Worm (Caenorhabditis elegans) whole organism, L4 larva: ENCODE results near the gene atg-18.

ENCODE experiments used
- D1046.2 ChIP-seq: fragments of 200-800 bp; sonication (Bioruptor generic); IDR thresholded peaks from 2 replicates; pipeline ENCODE4 v1.3.6; 2022; ENCODE audit warnings: missing genetic modification characterization, missing compliant biosample characterization
- F44E2.7 ChIP-seq: fragments of 200-800 bp; sonication (Bioruptor generic); IDR thresholded peaks from 2 replicates; pipeline ENCODE4 v2.1.2; 2022; ENCODE audit warnings: missing genetic modification characterization, missing compliant biosample characterization
- Y105C5A.15 ChIP-seq: fragments of 200-800 bp; sonication (Bioruptor generic); IDR thresholded peaks from 2 replicates; pipeline ENCODE4 v1.3.6; 2022; ENCODE audit warnings: missing genetic modification characterization, missing compliant biosample characterization
- Y5F2A.4 ChIP-seq: fragments of 200-800 bp; sonication (Bioruptor generic); optimal IDR thresholded peaks from 2 replicates; lab custom pipeline; 2018; ENCODE audit warnings: mild to moderate bottlenecking, missing genetic modification characterization, missing compliant biosample characterization
- Y75B8A.6 ChIP-seq: fragments of 200-800 bp; sonication (Bioruptor generic); IDR thresholded peaks from 2 replicates; pipeline ENCODE4 v1.3.6; 2022; ENCODE audit warnings: missing genetic modification reagents, missing genetic modification characterization, missing compliant biosample characterization
- aha-1 ChIP-seq: fragments of 150-350 bp; peaks from one replicate; lab custom pipeline; 2014; ENCODE audit warnings: missing biosample characterization, missing genetic modification characterization
- ceh-20 ChIP-seq: fragments of 200-800 bp; sonication (Bioruptor generic); IDR thresholded peaks from 2 replicates; pipeline ENCODE4 v1.3.6; 2022; ENCODE audit warnings: missing genetic modification reagents, missing genetic modification characterization, missing compliant biosample characterization
- ceh-28 ChIP-seq: fragments of 150-350 bp; optimal IDR thresholded peaks from 2 replicates; lab custom pipeline; 2014; ENCODE audit warnings: missing biosample characterization, missing genetic modification reagents, missing genetic modification characterization
- ceh-44 ChIP-seq: fragments of 200-800 bp; sonication (Bioruptor generic); IDR thresholded peaks from 2 replicates; pipeline ENCODE4 v1.3.6; 2022; ENCODE audit warnings: missing genetic modification reagents, missing genetic modification characterization, missing compliant biosample characterization
- ceh-62 ChIP-seq: sonication (generic microtip); optimal IDR thresholded peaks from 2 replicates; lab custom pipeline; 2017; ENCODE audit warnings: missing biosample characterization, missing genetic modification characterization
- cey-2 ChIP-seq: sonication (generic microtip); optimal IDR thresholded peaks from 3 replicates; lab custom pipeline; 2017; ENCODE audit warnings: missing genetic modification characterization, mild to moderate bottlenecking, missing compliant biosample characterization, antibody characterized with exemption, borderline replicate concordance; ENCODE audit not compliant: insufficient read depth
- daf-19 ChIP-seq: fragments of 200-800 bp; sonication (Bioruptor generic); conservative IDR thresholded peaks from 2 replicates; pipeline ENCODE4 v1.3.6; 2022; ENCODE audit warnings: missing genetic modification characterization, missing compliant biosample characterization
- daf-8 ChIP-seq: fragments of 200-800 bp; sonication (Bioruptor generic); IDR thresholded peaks from 2 replicates; pipeline ENCODE4 v1.3.6; 2022; ENCODE audit warnings: missing genetic modification characterization, missing compliant biosample characterization
- dmd-6 ChIP-seq: fragments of 200-800 bp; sonication (Bioruptor generic); IDR thresholded peaks from 2 replicates; pipeline ENCODE4 v1.3.6; 2022; ENCODE audit warnings: missing genetic modification reagents, missing genetic modification characterization, missing compliant biosample characterization
- dpl-1 ChIP-seq: fragments of 150-350 bp; optimal IDR thresholded peaks from 2 replicates; lab custom pipeline; 2014; ENCODE audit warnings: missing biosample characterization, missing genetic modification reagents, missing genetic modification characterization
- duxl-1 ChIP-seq: sonication (generic microtip); optimal IDR thresholded peaks from 2 replicates; lab custom pipeline; 2016; ENCODE audit warnings: mild to moderate bottlenecking, missing genetic modification characterization, moderate library complexity, missing compliant biosample characterization; ENCODE audit not compliant: poor library complexity
- egl-43 ChIP-seq: fragments of 200-800 bp; sonication (Bioruptor generic); IDR thresholded peaks from 2 replicates; pipeline ENCODE4 v1.3.6; 2022; ENCODE audit warnings: missing genetic modification reagents, missing genetic modification characterization, missing compliant biosample characterization
- fkh-10 ChIP-seq: fragments of 150-350 bp; optimal IDR thresholded peaks from 2 replicates; lab custom pipeline; 2014; ENCODE audit warnings: missing biosample characterization, missing genetic modification reagents, missing genetic modification characterization
- hif-1 ChIP-seq, 2 experiments: sonication (generic microtip); optimal IDR thresholded peaks; 2 replicates each; lab custom pipeline; 2016 to 2017; ENCODE audit warnings: missing compliant biosample characterization in 2 of 2, missing genetic modification characterization in 2 of 2, missing genetic modification reagents in 2 of 2, missing genotype in 2 of 2, mild to moderate bottlenecking in 1 of 2
- lim-7 ChIP-seq: fragments of 200-800 bp; sonication (Bioruptor generic); IDR thresholded peaks from 2 replicates; pipeline ENCODE4 v1.3.6; 2022; ENCODE audit warnings: missing genetic modification characterization, missing compliant biosample characterization
- lin-1 ChIP-seq: fragments of 200-800 bp; sonication (Bioruptor generic); IDR thresholded peaks from 2 replicates; pipeline ENCODE4 v1.3.6; 2022; ENCODE audit warnings: missing genetic modification reagents, missing genetic modification characterization, missing compliant biosample characterization
- lin-15B ChIP-seq: fragments of 150-350 bp; sonication (generic microtip); optimal IDR thresholded peaks from 3 replicates; lab custom pipeline; 2014; ENCODE audit warnings: missing biosample characterization, missing genetic modification characterization
- lin-38 ChIP-seq: fragments of 200-800 bp; sonication (Bioruptor generic); IDR thresholded peaks from 2 replicates; pipeline ENCODE4 v1.3.6; 2022; ENCODE audit warnings: missing genetic modification reagents, missing genetic modification characterization, missing compliant biosample characterization
- lsy-2 ChIP-seq, 2 experiments: fragments of 150-350 bp in 1 of 2; sonication (generic microtip) in 1 of 2; optimal IDR thresholded peaks; 2 replicates each; lab custom pipeline; 2014 to 2017; ENCODE audit warnings: missing biosample characterization in 2 of 2, missing genetic modification characterization in 2 of 2
- mdl-1 ChIP-seq, 2 experiments: fragments of 150-350 bp in 1 of 2; sonication (generic microtip) in 1 of 2; optimal IDR thresholded peaks; 2 replicates each; lab custom pipeline; 2014 to 2017; ENCODE audit warnings: missing biosample characterization in 2 of 2, missing genetic modification characterization in 2 of 2
- mdt-29 ChIP-seq: fragments of 200-800 bp; sonication (Bioruptor generic); IDR thresholded peaks from 2 replicates; pipeline ENCODE4 v1.3.6; 2022; ENCODE audit warnings: missing genetic modification reagents, missing genetic modification characterization, missing compliant biosample characterization
- mep-1 ChIP-seq: fragments of 150-350 bp; sonication (generic microtip); optimal IDR thresholded peaks from 3 replicates; lab custom pipeline; 2014; ENCODE audit warnings: missing biosample characterization, missing genetic modification characterization
- mxl-3 ChIP-seq: fragments of 200-800 bp; sonication (Bioruptor generic); optimal IDR thresholded peaks from 2 replicates; lab custom pipeline; 2018; ENCODE audit warnings: mild to moderate bottlenecking, missing genetic modification characterization, missing compliant biosample characterization
- nhr-10 ChIP-seq: fragments of 150-350 bp; optimal IDR thresholded peaks from 2 replicates; lab custom pipeline; 2014; ENCODE audit warnings: missing biosample characterization, missing genetic modification characterization
- nhr-11 ChIP-seq: fragments of 150-350 bp; optimal IDR thresholded peaks from 2 replicates; lab custom pipeline; 2014; ENCODE audit warnings: missing biosample characterization, missing genetic modification characterization
- nhr-42 ChIP-seq: fragments of 200-800 bp; sonication (Bioruptor generic); IDR thresholded peaks from 2 replicates; pipeline ENCODE4 v1.3.6; 2022; ENCODE audit warnings: missing genetic modification characterization, missing compliant biosample characterization
- nhr-6 ChIP-seq: fragments of 150-350 bp; optimal IDR thresholded peaks from 2 replicates; lab custom pipeline; 2014; ENCODE audit warnings: missing biosample characterization, missing genetic modification characterization
- pha-4 ChIP-seq, 2 experiments: fragments of 150-350 bp in 1 of 2; fragments of 200-800 bp in 1 of 2; sonication (Bioruptor generic) in 1 of 2; IDR thresholded peaks in 1 of 2; optimal IDR thresholded peaks in 1 of 2; 2 replicates each; pipeline versions ENCODE4 v1.3.6 to Lab custom; 2014 to 2022; ENCODE audit warnings: missing genetic modification characterization in 2 of 2, missing genetic modification reagents in 2 of 2, missing biosample characterization in 1 of 2, missing compliant biosample characterization in 1 of 2
- pqm-1 ChIP-seq: sonication (generic microtip); optimal IDR thresholded peaks from 2 replicates; lab custom pipeline; 2017; ENCODE audit warnings: missing biosample characterization, missing genetic modification characterization
- sdz-12 ChIP-seq: fragments of 200-800 bp; sonication (Bioruptor generic); optimal IDR thresholded peaks from 2 replicates; lab custom pipeline; 2018; ENCODE audit warnings: mild to moderate bottlenecking, missing genetic modification characterization, missing compliant biosample characterization
- snpc-1.2 ChIP-seq: fragments of 200-800 bp; sonication (Bioruptor generic); IDR thresholded peaks from 2 replicates; pipeline ENCODE4 v1.3.6; 2022; ENCODE audit warnings: missing genetic modification reagents, missing genetic modification characterization, missing compliant biosample characterization
- tra-1 ChIP-seq: fragments of 200-800 bp; sonication (Bioruptor generic); IDR thresholded peaks from 2 replicates; pipeline ENCODE4 v1.3.6; 2022; ENCODE audit warnings: missing genetic modification reagents, missing genetic modification characterization, missing compliant biosample characterization
- unc-130 ChIP-seq: sonication (generic microtip); optimal IDR thresholded peaks from 2 replicates; lab custom pipeline; 2016; ENCODE audit warnings: missing genetic modification reagents, missing genetic modification characterization, missing compliant biosample characterization
- unc-39 ChIP-seq: sonication (generic microtip); optimal IDR thresholded peaks from 2 replicates; lab custom pipeline; 2017; ENCODE audit warnings: missing biosample characterization, missing genetic modification characterization
- unc-62 ChIP-seq, 3 experiments: fragments of 150-350 bp in 1 of 3; sonication (generic microtip); optimal IDR thresholded peaks in 2 of 3; peaks in 1 of 3; 1 replicate in 1 of 3; 2 replicates in 2 of 3; lab custom pipeline; 2014 to 2017; ENCODE audit warnings: missing biosample characterization in 3 of 3, missing genetic modification characterization in 3 of 3, missing genetic modification reagents in 3 of 3, missing genotype in 1 of 3
- vab-7 ChIP-seq: fragments of 200-800 bp; sonication (Bioruptor generic); IDR thresholded peaks from 2 replicates; pipeline ENCODE4 v1.3.6; 2022; ENCODE audit warnings: missing genetic modification reagents, missing genetic modification characterization, missing compliant biosample characterization
- zfp-2 ChIP-seq: sonication (generic microtip); optimal IDR thresholded peaks from 2 replicates; lab custom pipeline; 2016; ENCODE audit warnings: mild to moderate bottlenecking, missing genetic modification characterization, missing compliant biosample characterization
- zfp-3 ChIP-seq: fragments of 200-800 bp; sonication (Bioruptor generic); conservative IDR thresholded peaks from 2 replicates; pipeline ENCODE4 v1.3.6; 2022; ENCODE audit warnings: missing genetic modification reagents, missing genetic modification characterization, missing compliant biosample characterization
- zip-11 ChIP-seq: fragments of 200-800 bp; sonication (Bioruptor generic); IDR thresholded peaks from 2 replicates; pipeline ENCODE4 v1.3.6; 2022; ENCODE audit warnings: missing genetic modification characterization, missing compliant biosample characterization
- ztf-7 ChIP-seq: fragments of 150-350 bp; optimal IDR thresholded peaks from 2 replicates; lab custom pipeline; 2014; ENCODE audit warnings: missing biosample characterization, missing genetic modification characterization

The atg-18 gene

ce11 chrV:8654460-8655419 is 23.6 kb upstream of the atg-18 start (continued):
- no peak for TF ChIP-seq egl-43 (GFP tag; lab: Robert Waterston, UW)
- TF ChIP-seq lin-1 (GFP tag; lab: Robert Waterston, UW) = no peak
- no peak for TF ChIP-seq daf-8 (GFP tag; lab: Robert Waterston, UW)
- peak in 1 of 2 experiments; percentile 92 for TF ChIP-seq unc-62 (GFP tag; optimal IDR thresholded peaks at IDR 0.05 in 1 of 2; lab: Kevin White, UChicago)
- no peak for TF ChIP-seq unc-62 (tag; optimal IDR thresholded peaks at IDR 0.05; lab: Kevin White, UChicago)
- TF ChIP-seq aha-1 = peak; percentile 83
- no peak for TF ChIP-seq zfp-3 (GFP tag; lab: Robert Waterston, UW)
- no peak for TF ChIP-seq Y5F2A.4 (GFP tag; lab: Kevin White, UChicago)
- peak; percentile 46 for TF ChIP-seq cey-2 (tag; lab: Kevin White, UChicago)
- no peak for TF ChIP-seq lin-15B (tag; lab: Kevin White, UChicago)
- TF ChIP-seq D1046.2 (GFP tag; lab: Robert Waterston, UW) = no peak
- TF ChIP-seq ceh-28 = no peak
- TF ChIP-seq tra-1 (GFP tag; lab: Robert Waterston, UW) = no peak
- peak in 1 of 2 experiments; percentile 11 for TF ChIP-seq lsy-2 (tag; optimal IDR thresholded peaks at IDR 0.05; lab: Kevin White, UChicago)
- TF ChIP-seq snpc-1.2 (GFP tag; lab: Robert Waterston, UW) = no peak
- peak; percentile 61 for TF ChIP-seq pqm-1
- no peak for TF ChIP-seq lim-7 (GFP tag; lab: Robert Waterston, UW)
- peak; percentile 55 for TF ChIP-seq mxl-3 (GFP tag; lab: Kevin White, UChicago)
- TF ChIP-seq mep-1 = peak; percentile 39
- TF ChIP-seq fkh-10 (GFP tag; lab: Kevin White, UChicago) = no peak
- TF ChIP-seq daf-19 (GFP tag; lab: Robert Waterston, UW) = no peak
- TF ChIP-seq ceh-44 (GFP tag; lab: Robert Waterston, UW) = no peak
- no peak for TF ChIP-seq nhr-6
- TF ChIP-seq duxl-1 (tag; lab: Kevin White, UChicago) = no peak
- TF ChIP-seq, all 104 proteins: peak for 22

DNA sequence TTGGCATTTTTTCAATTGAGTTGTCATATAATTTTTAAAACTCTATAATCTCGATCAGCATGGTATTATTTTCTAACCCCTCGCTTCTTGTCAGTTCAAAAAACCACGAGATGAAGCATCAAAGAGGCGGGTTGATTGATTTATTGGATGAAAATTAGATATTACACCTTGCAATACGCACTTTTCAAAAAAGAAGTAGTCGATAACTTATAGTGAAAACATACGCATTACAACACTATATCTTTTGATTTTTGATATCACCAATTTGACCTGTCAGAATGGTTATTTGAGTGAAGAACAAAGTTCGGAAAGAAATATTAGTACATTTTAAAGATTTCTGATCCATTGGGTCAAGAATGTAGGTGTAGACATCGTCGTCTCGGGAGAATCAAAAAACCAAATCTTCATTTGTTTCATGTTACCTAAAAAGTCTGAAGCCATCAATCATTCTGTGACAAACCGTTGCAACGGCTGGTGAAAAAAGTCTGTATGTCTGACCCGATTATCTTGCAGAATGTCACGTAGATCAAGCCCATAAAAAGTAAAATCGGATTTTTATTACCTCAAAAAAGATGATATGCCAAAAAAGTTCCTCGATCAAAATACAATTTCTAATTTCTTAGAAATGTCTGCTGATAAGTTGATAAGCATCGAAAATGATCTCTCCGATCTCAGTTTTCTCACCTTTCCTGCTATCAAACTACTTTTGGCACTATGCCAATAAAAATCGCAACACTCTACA is 22.1 kb upstream of the atg-18 start:
- no peak for TF ChIP-seq unc-130
- TF ChIP-seq vab-7 (GFP tag; lab: Robert Waterston, UW) = no peak
- TF ChIP-seq dpl-1 = no peak
- no peak for TF ChIP-seq Y5F2A.4 (GFP tag; lab: Kevin White, UChicago)
- TF ChIP-seq Y105C5A.15 = no peak
- TF ChIP-seq ceh-62 = no peak
- TF ChIP-seq ceh-44 (GFP tag; lab: Robert Waterston, UW) = no peak
- TF ChIP-seq aha-1 = peak; percentile 87
- TF ChIP-seq cey-2 (tag; lab: Kevin White, UChicago) = no peak
- no peak for TF ChIP-seq Y75B8A.6 (GFP tag; lab: Robert Waterston, UW)
- no peak for TF ChIP-seq mep-1
- no peak for TF ChIP-seq nhr-11 (tag; lab: Kevin White, UChicago)
- peak; percentile 91 for TF ChIP-seq ceh-20
- no peak for TF ChIP-seq ztf-7 (tag; lab: Kevin White, UChicago)
- no peak for TF ChIP-seq lin-38
- TF ChIP-seq unc-39 (tag; lab: Kevin White, UChicago) = no peak
- TF ChIP-seq mdt-29 (GFP tag; lab: Robert Waterston, UW) = no peak
- TF ChIP-seq nhr-42 (GFP tag; lab: Robert Waterston, UW) = no peak
- TF ChIP-seq pha-4 (GFP tag; IDR thresholded peaks at IDR 0.05; lab: Robert Waterston, UW) = no peak
- TF ChIP-seq pha-4 (tag; optimal IDR thresholded peaks at IDR 0.05; lab: Kevin White, UChicago) = no peak
- TF ChIP-seq sdz-12 (GFP tag; lab: Kevin White, UChicago) = no peak
- no peak for TF ChIP-seq zfp-2
- no peak for TF ChIP-seq zip-11
- peak; percentile 92 for TF ChIP-seq dmd-6 (GFP tag; lab: Robert Waterston, UW)
- no peak for TF ChIP-seq mdl-1 (tag; optimal IDR thresholded peaks at IDR 0.05; lab: Kevin White, UChicago)
- peak; percentile 30 to 73 for TF ChIP-seq hif-1 (tag; optimal IDR thresholded peaks at IDR 0.05; lab: Kevin White, UChicago)
- no peak for TF ChIP-seq nhr-10 (tag; lab: Kevin White, UChicago)
- no peak for TF ChIP-seq F44E2.7 (GFP tag; lab: Robert Waterston, UW)
